Worm (Caenorhabditis elegans): ENCODE measurements around the gene scl-9.

DNA sequence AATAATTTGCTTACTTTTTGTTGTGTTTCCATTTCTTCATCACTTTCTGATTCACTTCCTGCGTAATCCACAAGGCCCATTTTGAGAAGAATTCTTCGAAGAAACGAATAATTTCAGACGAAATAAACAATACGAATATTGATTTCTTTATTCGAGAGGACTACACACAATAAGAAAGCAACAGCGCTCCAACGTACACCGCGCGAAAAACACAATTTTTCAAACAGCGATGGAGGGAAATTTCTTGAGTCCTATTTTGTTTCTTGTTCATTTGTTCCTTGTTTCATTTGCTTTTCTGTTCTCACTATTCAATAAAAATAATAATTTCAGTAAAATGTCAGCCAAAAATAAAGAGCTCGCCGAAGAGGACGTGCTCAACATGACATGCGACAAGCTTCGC, 46.7 kb downstream of the scl-9 start, which contains the start of the genes prcc-1 and C39E9.12:
- TF ChIP-seq ama-1 (optimal IDR thresholded peaks at IDR 0.05) (no peak), tbx-37 (GFP tag; conservative IDR thresholded peaks at IDR 0.05) (no peak), pes-1 (GFP tag; IDR thresholded peaks at IDR 0.05) (no peak), flt-1 (GFP tag; IDR thresholded peaks at IDR 0.05) (no peak), sea-1 (GFP tag; conservative IDR thresholded peaks at IDR 0.05) (no peak), B0310.2 (tag; optimal IDR thresholded peaks at IDR 0.05) (no peak), ceh-36 (tag; optimal IDR thresholded peaks at IDR 0.05) (no peak), aly-1 (tag; optimal IDR thresholded peaks at IDR 0.05) (no peak), ceh-13 (GFP tag; optimal IDR thresholded peaks at IDR 0.05) (no peak), ets-7 (tag; optimal IDR thresholded peaks at IDR 0.05) (no peak), hmbx-1 (tag; optimal IDR thresholded peaks at IDR 0.05) (no peak)

All from whole organism, early embryonic.